Fruit fly (Drosophila melanogaster) whole organism, wandering third instar larva: ENCODE measurements around the gene Cyp28a5.
A peak's percentile ranks its signal among the peaks of the same experiment; 100 is the strongest.

Experiments used
- CG32264 ChIP-seq: fragments of 200-800 bp; sonication (Bioruptor generic); optimal IDR thresholded peaks from 2 replicates; lab custom pipeline; 2016; ENCODE audit warnings: missing biosample characterization, missing genetic modification characterization
- CG9705 ChIP-seq: fragments of 200-800 bp; sonication (Bioruptor generic); optimal IDR thresholded peaks from 2 replicates; lab custom pipeline; 2018; ENCODE audit warnings: missing biosample characterization, mild to moderate bottlenecking, missing genetic modification characterization
- GATAd ChIP-seq: sonication (Bioruptor generic); optimal IDR thresholded peaks from 2 replicates; lab custom pipeline; 2016; ENCODE audit warnings: missing biosample characterization, missing genetic modification characterization
- HLH106 ChIP-seq: fragments of 200-800 bp; optimal IDR thresholded peaks from 3 replicates; lab custom pipeline; 2019; ENCODE audit warnings: missing biosample characterization, mild to moderate bottlenecking, missing genetic modification characterization, moderate library complexity
- Hnf4 ChIP-seq: fragments of 200-800 bp; sonication (Bioruptor generic); optimal IDR thresholded peaks from 2 replicates; lab custom pipeline; 2016; ENCODE audit warnings: missing biosample characterization, mild to moderate bottlenecking, missing genetic modification characterization
- Hr78 ChIP-seq: fragments of >200 bp; optimal IDR thresholded peaks from 2 replicates; lab custom pipeline; 2017; ENCODE audit warnings: missing biosample characterization, missing genetic modification characterization
- Hr83 ChIP-seq: fragments of 200-300 bp; sonication (Bioruptor generic); optimal IDR thresholded peaks from 2 replicates; lab custom pipeline; 2016; ENCODE audit warnings: missing biosample characterization, mild to moderate bottlenecking, missing genetic modification characterization, moderate library complexity; ENCODE audit not compliant: poor library complexity, severe bottlenecking
- Jra ChIP-seq: sonication (Bioruptor generic); optimal IDR thresholded peaks from 2 replicates; lab custom pipeline; 2016; ENCODE audit warnings: missing biosample characterization, missing genetic modification characterization
- Mio ChIP-seq: sonication (Bioruptor generic); optimal IDR thresholded peaks from 2 replicates; lab custom pipeline; 2016; ENCODE audit warnings: missing biosample characterization, missing genetic modification characterization
- Myc ChIP-seq: fragments of >200 bp; optimal IDR thresholded peaks from 2 replicates; lab custom pipeline; 2017
- N ChIP-seq: fragments of >200 bp; optimal IDR thresholded peaks from 2 replicates; lab custom pipeline; 2018; ENCODE audit warnings: missing biosample characterization, missing external identifiers, missing genetic modification characterization
- OdsH ChIP-seq: fragments of 200-800 bp; sonication (Bioruptor generic); optimal IDR thresholded peaks from 2 replicates; lab custom pipeline; 2016; ENCODE audit warnings: missing biosample characterization, mild to moderate bottlenecking, missing genetic modification characterization
- Rel ChIP-seq, 2 experiments: fragments of 200-800 bp; sonication (Bioruptor generic) in 1 of 2; optimal IDR thresholded peaks; 2 replicates in 1 of 2; 3 replicates in 1 of 2; lab custom pipeline; 2016 to 2019; ENCODE audit warnings: mild to moderate bottlenecking in 2 of 2, missing biosample characterization in 2 of 2, missing genetic modification characterization in 2 of 2, moderate library complexity in 1 of 2
- Sp1 ChIP-seq: fragments of 200-800 bp; sonication (Bioruptor generic); optimal IDR thresholded peaks from 3 replicates; lab custom pipeline; 2019; ENCODE audit warnings: missing biosample characterization, mild to moderate bottlenecking, missing genetic modification characterization, moderate library complexity
- Vsx2 ChIP-seq: fragments of 200-300, 225-300 bp; sonication (Bioruptor generic); optimal IDR thresholded peaks from 2 replicates; lab custom pipeline; 2018; ENCODE audit warnings: missing biosample characterization, missing genetic modification characterization; ENCODE audit not compliant: partially characterized antibody
- dmrt93B ChIP-seq: fragments of 200-800 bp; sonication (Bioruptor generic); optimal IDR thresholded peaks from 2 replicates; lab custom pipeline; 2018; ENCODE audit warnings: missing biosample characterization, mild to moderate bottlenecking, missing genetic modification characterization
- ey ChIP-seq: fragments of 200-800 bp; sonication (Bioruptor generic); optimal IDR thresholded peaks from 2 replicates; lab custom pipeline; 2016; ENCODE audit warnings: missing biosample characterization, missing genetic modification characterization
- fru ChIP-seq: fragments of 200-800 bp; sonication (Bioruptor generic); optimal IDR thresholded peaks from 3 replicates; lab custom pipeline; 2016; ENCODE audit warnings: missing biosample characterization, mild to moderate bottlenecking, missing genetic modification characterization
- h ChIP-seq: fragments of 200-800 bp; sonication (Bioruptor generic); optimal IDR thresholded peaks from 3 replicates; lab custom pipeline; 2016; ENCODE audit warnings: missing biosample characterization, mild to moderate bottlenecking, missing genetic modification characterization
- pan ChIP-seq: fragments of >200 bp; optimal IDR thresholded peaks from 2 replicates; lab custom pipeline; 2017
- psq ChIP-seq: fragments of 200-800 bp; sonication (Bioruptor generic); optimal IDR thresholded peaks from 3 replicates; lab custom pipeline; 2017; ENCODE audit warnings: missing biosample characterization, mild to moderate bottlenecking, missing genetic modification characterization, moderate library complexity
- sage ChIP-seq: fragments of 200-800 bp; sonication (Bioruptor generic); optimal IDR thresholded peaks from 2 replicates; lab custom pipeline; 2016; ENCODE audit warnings: missing biosample characterization, mild to moderate bottlenecking, missing genetic modification characterization
- sv ChIP-seq: fragments of 200-800 bp; sonication (Bioruptor generic); optimal IDR thresholded peaks from 3 replicates; lab custom pipeline; 2016; ENCODE audit warnings: missing biosample characterization, missing genetic modification characterization
- usp ChIP-seq: fragments of >200 bp; optimal IDR thresholded peaks from 2 replicates; lab custom pipeline; 2017; ENCODE audit warnings: missing biosample characterization, missing genetic modification characterization
- woc ChIP-seq: sonication (Bioruptor generic); optimal IDR thresholded peaks from 2 replicates; lab custom pipeline; 2016; ENCODE audit warnings: missing biosample characterization, mild to moderate bottlenecking, missing genetic modification characterization

Gene Cyp28a5

DNA sequence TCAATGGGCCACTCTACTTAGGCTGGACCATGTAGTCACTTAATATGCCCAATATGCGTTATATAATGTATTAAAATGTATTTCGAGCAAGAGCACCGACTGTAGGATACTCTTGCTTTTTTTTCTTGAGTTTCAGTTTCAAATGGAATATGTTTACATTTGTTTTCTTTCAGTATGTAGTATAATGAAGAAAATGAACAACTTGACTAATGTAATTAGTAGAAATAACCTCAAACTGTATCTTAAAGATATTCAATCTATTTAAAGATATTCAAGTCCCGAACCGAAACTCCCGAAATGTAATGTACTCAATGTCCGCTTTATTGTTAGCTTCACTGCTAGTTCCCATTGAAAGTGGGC lies 47.6 kb downstream of the Cyp28a5 start:
- TF ChIP-seq Mio (GFP tag; lab: Kevin White, UChicago) (no peak), fru (no peak), pan (lab: Kevin White, UChicago) (no peak), HLH106 (no peak), OdsH (no peak), Jra (no peak), ey (GFP tag; lab: Kevin White, UChicago) (no peak), woc (GFP tag; lab: Kevin White, UChicago) (no peak), Hr78 (GFP tag; lab: Kevin White, UChicago) (no peak), Hr83 (no peak), psq (GFP tag; lab: Kevin White, UChicago) (no peak), CG9705 (no peak), dmrt93B (GFP tag; lab: Kevin White, UChicago) (no peak), Rel (GFP tag; optimal IDR thresholded peaks at IDR 0.05; lab: Kevin White, UChicago) (no peak), Rel (tag; optimal IDR thresholded peaks at IDR 0.05; lab: Kevin White, UChicago) (no peak), N (no peak), GATAd (GFP tag; lab: Kevin White, UChicago) (no peak), Sp1 (GFP tag; lab: Kevin White, UChicago) (no peak), usp (GFP tag; lab: Kevin White, UChicago) (no peak), Vsx2 (GFP tag; lab: Kevin White, UChicago) (no peak), CG32264 (no peak)

DNA sequence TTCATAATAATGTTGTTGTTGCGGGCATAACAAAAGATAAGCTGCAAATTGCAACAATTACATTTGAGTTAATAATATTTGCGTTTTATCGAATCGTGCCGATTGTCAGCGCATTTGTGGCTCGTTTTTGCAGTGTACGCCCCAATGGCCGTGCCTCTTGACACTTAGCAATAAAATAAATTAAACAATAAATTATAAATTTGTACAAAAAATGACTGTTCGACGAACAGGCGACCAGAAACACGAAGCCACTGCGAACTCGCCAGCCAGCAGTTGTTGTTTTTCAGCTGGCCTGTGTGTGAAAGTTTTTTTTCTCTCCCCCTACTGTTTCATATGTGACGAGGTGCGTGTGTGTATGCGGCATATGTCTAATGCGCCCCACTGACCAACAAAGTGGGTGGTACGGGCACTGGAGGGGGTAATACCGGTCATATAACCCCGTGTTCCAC lies 48.4 kb downstream of the Cyp28a5 start:
- TF ChIP-seq Mio (GFP tag; lab: Kevin White, UChicago), result no peak
- no peak for TF ChIP-seq Hnf4 (GFP tag; lab: Kevin White, UChicago)
- TF ChIP-seq Vsx2 (GFP tag; lab: Kevin White, UChicago), result peak; percentile 38

DNA sequence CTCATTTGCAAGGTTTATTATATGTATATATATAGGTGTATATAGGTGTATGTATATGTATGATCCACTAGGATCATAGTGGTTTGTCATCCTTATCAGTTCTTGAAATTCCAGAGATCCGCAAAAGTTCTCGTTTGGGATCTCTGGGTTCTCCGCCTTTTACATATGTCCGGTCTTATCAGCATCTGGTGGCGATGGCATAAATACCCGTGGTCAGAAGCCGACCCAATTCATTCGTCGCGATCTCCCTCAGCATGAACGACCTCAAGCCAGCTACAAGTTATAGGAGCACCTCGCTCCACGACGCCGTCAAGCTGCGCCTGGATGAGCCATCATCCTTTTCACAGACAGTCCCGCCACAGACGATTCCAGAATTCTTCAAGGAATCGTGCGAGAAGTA lies 49.7 kb downstream of the Cyp28a5 start, which contains the start of gene hll:
Gene hll (plus strand): TSS at position 224 of the 400 bp plus-strand sequence.
- TF ChIP-seq h (GFP tag; lab: Kevin White, UChicago) (no peak), sage (GFP tag; lab: Kevin White, UChicago) (no peak), N (no peak), sv (no peak), Hr83 (no peak), fru (no peak), Jra (no peak), Myc (lab: Kevin White, UChicago) (no peak), pan (lab: Kevin White, UChicago) (no peak)
